Fruit fly (Drosophila melanogaster) whole organism, pupa: ENCODE data around the gene Ccn.
A peak's percentile ranks its signal among the peaks of the same experiment; 100 is the strongest.

ENCODE experiments used
- CG10348 ChIP-seq: fragments of 200-800 bp; sonication (Bioruptor generic); IDR thresholded peaks from 2 replicates; pipeline ENCODE4 v1.3.6; 2022; ENCODE audit warnings: missing biosample characterization, missing genetic modification characterization
- CG4496 ChIP-seq: fragments of 200-800 bp; sonication (Bioruptor generic); IDR thresholded peaks from 3 replicates; pipeline ENCODE4 v1.3.6; 2022; ENCODE audit warnings: missing biosample characterization, missing genetic modification characterization
- CG8301 ChIP-seq: fragments of 200-800 bp; sonication (Bioruptor generic); optimal IDR thresholded peaks from 2 replicates; lab custom pipeline; 2018; ENCODE audit warnings: missing biosample characterization, mild to moderate bottlenecking, missing genetic modification characterization
- gl ChIP-seq: fragments of 200-800 bp; sonication (Bioruptor generic); optimal IDR thresholded peaks from 2 replicates; lab custom pipeline; 2018; ENCODE audit warnings: missing biosample characterization, mild to moderate bottlenecking, missing genetic modification characterization

dm6 chr3L:17653701-17654667, 35.8 kb upstream of the Ccn start, which contains the start of the genes Krn, Ndfip and CG7484:
- peak; percentile 70 for TF ChIP-seq CG8301 (tag; lab: Kevin White, UChicago)
- TF ChIP-seq gl (tag; lab: Kevin White, UChicago) = peak; percentile 36
- TF ChIP-seq CG10348 (GFP tag; lab: Robert Waterston, UW) = peak; percentile 63
- peak; percentile 86; the same call in 2 of the 3 replicates for TF ChIP-seq CG4496
